Worm (Caenorhabditis elegans) whole organism, young adult: ENCODE data around the gene php-3.

Experiments used
- B0019.2 ChIP-seq: fragments of 200-800 bp; sonication (Bioruptor generic); conservative IDR thresholded peaks from 2 replicates; pipeline ENCODE4 v1.3.6; 2022; ENCODE audit warnings: missing genetic modification reagents, missing genetic modification characterization, missing compliant biosample characterization
- C06A6.2 ChIP-seq: fragments of 200-800 bp; sonication (Bioruptor generic); conservative IDR thresholded peaks from 2 replicates; pipeline ENCODE4 v1.3.6; 2022; ENCODE audit warnings: missing genetic modification characterization, missing compliant biosample characterization
- F22D6.2 ChIP-seq: sonication (generic microtip); optimal IDR thresholded peaks from 2 replicates; lab custom pipeline; 2016; ENCODE audit warnings: mild to moderate bottlenecking, missing genetic modification characterization, missing compliant biosample characterization
- Y56A3A.18 ChIP-seq: fragments of 200-800 bp; sonication (Bioruptor generic); IDR thresholded peaks from 2 replicates; pipeline ENCODE4 v1.3.6; 2022; ENCODE audit warnings: missing genetic modification reagents, missing genetic modification characterization, missing compliant biosample characterization
- ZK185.1 ChIP-seq: sonication (generic microtip); optimal IDR thresholded peaks from 2 replicates; lab custom pipeline; 2016; ENCODE audit warnings: mild to moderate bottlenecking, missing genetic modification characterization, missing compliant biosample characterization; ENCODE audit not compliant: poor library complexity, severe bottlenecking
- cebp-1 ChIP-seq, 2 experiments: fragments of 200-800 bp in 1 of 2; sonication (Bioruptor generic) in 1 of 2; sonication (generic microtip) in 1 of 2; IDR thresholded peaks in 1 of 2; optimal IDR thresholded peaks in 1 of 2; 2 replicates each; pipeline versions ENCODE4 v1.3.6 to Lab custom; 2017 to 2022; ENCODE audit warnings: missing compliant biosample characterization in 2 of 2, missing genetic modification characterization in 2 of 2, mild to moderate bottlenecking in 1 of 2, missing genetic modification reagents in 1 of 2, moderate library complexity in 1 of 2
- ceh-27 ChIP-seq: fragments of 200-800 bp; sonication (Bioruptor generic); optimal IDR thresholded peaks from 2 replicates; lab custom pipeline; 2018; ENCODE audit warnings: mild to moderate bottlenecking, missing genetic modification characterization, moderate library complexity, missing compliant biosample characterization
- ets-4 ChIP-seq: fragments of 200-800 bp; sonication (Bioruptor generic); optimal IDR thresholded peaks from 2 replicates; lab custom pipeline; 2018; ENCODE audit warnings: mild to moderate bottlenecking, missing genetic modification characterization, missing compliant biosample characterization
- mcd-1 ChIP-seq: fragments of 200-800 bp; sonication (Bioruptor generic); IDR thresholded peaks from 2 replicates; pipeline ENCODE4 v1.3.6; 2022; ENCODE audit warnings: missing genetic modification reagents, missing genetic modification characterization, missing compliant biosample characterization
- pbrm-1 ChIP-seq: fragments of 200-800 bp; sonication (Bioruptor generic); IDR thresholded peaks from 2 replicates; pipeline ENCODE4 v1.3.6; 2022; ENCODE audit warnings: missing genetic modification reagents, missing genetic modification characterization, missing compliant biosample characterization
- pha-4 ChIP-seq: fragments of 150-350 bp; sonication (generic microtip); optimal IDR thresholded peaks from 2 replicates; lab custom pipeline; 2014; ENCODE audit warnings: missing biosample characterization, missing genetic modification reagents, missing genetic modification characterization

DNA sequence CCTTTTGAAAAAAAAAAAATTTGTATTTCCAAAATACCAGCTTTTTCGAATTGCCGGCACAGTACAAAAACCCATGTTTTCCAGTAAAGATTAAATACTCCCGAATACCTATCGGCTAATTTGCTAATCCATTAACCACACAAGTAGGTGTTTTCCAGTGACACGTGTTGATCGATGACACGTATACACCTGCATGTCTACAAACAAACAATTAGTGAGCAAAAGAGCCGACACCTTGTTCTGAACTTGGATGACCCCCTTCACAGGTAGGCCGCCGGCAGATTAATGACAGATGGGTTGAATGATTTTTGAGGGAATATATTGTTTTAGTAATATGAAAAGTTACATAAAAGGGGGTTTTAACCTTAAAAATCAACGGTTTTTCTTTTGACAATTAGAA, 15.2 kb upstream of the php-3 start:
- TF ChIP-seq C06A6.2 = no peak
- TF ChIP-seq ZK185.1 (tag; lab: Kevin White, UChicago) = no peak
- TF ChIP-seq mcd-1 (GFP tag; lab: Robert Waterston, UW) = no peak
- TF ChIP-seq ceh-27 (GFP tag; lab: Kevin White, UChicago) = no peak
- TF ChIP-seq pbrm-1 (GFP tag; lab: Robert Waterston, UW) = no peak
- no peak for TF ChIP-seq F22D6.2 (tag; lab: Kevin White, UChicago)
- no peak for TF ChIP-seq B0019.2 (GFP tag; lab: Robert Waterston, UW)
- TF ChIP-seq cebp-1 (GFP tag; IDR thresholded peaks at IDR 0.05; lab: Robert Waterston, UW) = no peak
- TF ChIP-seq cebp-1 (tag; optimal IDR thresholded peaks at IDR 0.05; lab: Kevin White, UChicago) = no peak
- TF ChIP-seq ets-4 (GFP tag; lab: Kevin White, UChicago) = no peak
- TF ChIP-seq Y56A3A.18 (GFP tag; lab: Robert Waterston, UW) = no peak
- TF ChIP-seq pha-4 (tag; lab: Kevin White, UChicago) = no peak
